Fruit fly (Drosophila melanogaster): ENCODE data around the gene Gem3.
A peak's percentile ranks its signal among the peaks of the same experiment; 100 is the strongest.

The Gem3 gene

dm6 chr3L:10428027-10428426 lies 34.9 kb downstream of the Gem3 start:
- TF ChIP-seq Smox (GFP tag; optimal IDR thresholded peaks at IDR 0.05) (no peak), dsx (GFP tag; optimal IDR thresholded peaks at IDR 0.05; ENCODE audit: poor library complexity, severe bottlenecking) (no peak), Ets96B (tag; optimal IDR thresholded peaks at IDR 0.05) (no peak), pdm3 (GFP tag; optimal IDR thresholded peaks at IDR 0.05) (peak; percentile 32), CG11762 (GFP tag; optimal IDR thresholded peaks at IDR 0.05; ENCODE audit: insufficient read depth) (peak; percentile 19), CG10631 (GFP tag; optimal IDR thresholded peaks at IDR 0.05) (no peak), spab (GFP tag; optimal IDR thresholded peaks at IDR 0.05) (no peak), lz (GFP tag; optimal IDR thresholded peaks at IDR 0.05) (no peak), achi (GFP tag; optimal IDR thresholded peaks at IDR 0.05) (peak; percentile 36), CG6854 (GFP tag; optimal IDR thresholded peaks at IDR 0.05) (no peak), Eip78C (GFP tag) (peak; percentile 83), OdsH (GFP tag; optimal IDR thresholded peaks at IDR 0.05) (peak; percentile 44), salr (GFP tag; optimal IDR thresholded peaks at IDR 0.05) (peak in 1 of 2 experiments; percentile 50), Blimp-1 (GFP tag; optimal IDR thresholded peaks at IDR 0.05) (no peak), dac (GFP tag; optimal IDR thresholded peaks at IDR 0.05) (peak; percentile 58), eg (GFP tag; IDR thresholded peaks at IDR 0.05) (peak; percentile 78), CG6163 (GFP tag; IDR thresholded peaks at IDR 0.05) (peak; percentile 63; the same call in 2 of the 3 replicates), CG11294 (GFP tag; IDR thresholded peaks at IDR 0.05) (peak; percentile 39; the same call in 1 of the 2 replicates), CG9139 (GFP tag; optimal IDR thresholded peaks at IDR 0.05) (no peak), CG3919 (GFP tag; optimal IDR thresholded peaks at IDR 0.05) (peak; percentile 16), CG6792 (GFP tag; optimal IDR thresholded peaks at IDR 0.05) (no peak), CG4318 (GFP tag; optimal IDR thresholded peaks at IDR 0.05) (peak; percentile 72), net (GFP tag; optimal IDR thresholded peaks at IDR 0.05) (peak; percentile 43), Hr4 (GFP tag; optimal IDR thresholded peaks at IDR 0.05) (peak; percentile 82), CG8119 (GFP tag; IDR thresholded peaks at IDR 0.05) (peak; percentile 82), CG6808 (GFP tag; optimal IDR thresholded peaks at IDR 0.05) (no peak), Gug (GFP tag; IDR thresholded peaks at IDR 0.05) (peak; percentile 55; the same call in 1 of the 2 replicates), CG32006 (GFP tag; optimal IDR thresholded peaks at IDR 0.05) (peak; percentile 87), CG15336 (GFP tag; IDR thresholded peaks at IDR 0.05) (peak; percentile 89), Lpt (GFP tag; optimal IDR thresholded peaks at IDR 0.05) (peak; percentile 57), CG6276 (GFP tag; optimal IDR thresholded peaks at IDR 0.05) (peak; percentile 81)

DNA sequence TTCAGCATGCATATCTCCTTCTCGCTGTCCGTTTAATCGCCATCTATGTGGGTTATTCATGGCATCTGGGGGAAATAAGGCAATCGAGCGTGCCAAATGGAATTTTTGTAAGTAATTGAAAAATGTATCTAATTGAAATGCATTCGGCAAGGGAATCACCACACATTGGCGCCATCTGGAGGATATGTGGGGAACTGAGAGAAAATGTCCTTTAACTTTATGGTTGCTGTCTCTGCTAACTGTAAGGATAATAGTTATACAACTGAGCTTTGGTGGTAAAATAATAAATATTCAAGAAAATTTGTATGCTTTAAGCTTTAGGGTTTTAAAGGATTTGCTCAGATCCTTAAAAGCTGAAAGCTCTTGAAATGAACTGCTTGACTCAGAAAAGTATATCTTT lies 35.6 kb downstream of the Gem3 start:
- no peak for TF ChIP-seq svp (GFP tag)
- no peak for TF ChIP-seq Eip78C (GFP tag)
- no peak for TF ChIP-seq spab (GFP tag; optimal IDR thresholded peaks at IDR 0.05)
- TF ChIP-seq vri (GFP tag; optimal IDR thresholded peaks at IDR 0.05) = no peak
- 0 out of 3 replicates have a peak, but pooled peaks have one; percentile 9 for TF ChIP-seq CG6163 (GFP tag; IDR thresholded peaks at IDR 0.05)

dm6 chr3L:10418401-10418800 lies 44.5 kb downstream of the Gem3 start:
- TF ChIP-seq CG1621 (tag; optimal IDR thresholded peaks at IDR 0.05) (peak; percentile 26), ss (GFP tag; optimal IDR thresholded peaks at IDR 0.05) (peak; percentile 57 to 68), Eip78C (GFP tag) (peak; percentile 49), Eip93F (GFP tag; optimal IDR thresholded peaks at IDR 0.05) (no peak), CG8319 (GFP tag; optimal IDR thresholded peaks at IDR 0.05) (peak; percentile 21), CG6276 (GFP tag; optimal IDR thresholded peaks at IDR 0.05) (no peak), Sox15 (GFP tag; optimal IDR thresholded peaks at IDR 0.05) (no peak), achi (GFP tag; optimal IDR thresholded peaks at IDR 0.05) (peak; percentile 1), CG6808 (GFP tag; optimal IDR thresholded peaks at IDR 0.05) (peak; percentile 21), CG6854 (GFP tag; optimal IDR thresholded peaks at IDR 0.05) (no peak), OdsH (GFP tag; optimal IDR thresholded peaks at IDR 0.05) (no peak), net (GFP tag; optimal IDR thresholded peaks at IDR 0.05) (no peak), dsx (GFP tag; optimal IDR thresholded peaks at IDR 0.05; ENCODE audit: poor library complexity, severe bottlenecking) (peak; percentile 36), spab (GFP tag; optimal IDR thresholded peaks at IDR 0.05) (peak; percentile 30), CG10631 (GFP tag; optimal IDR thresholded peaks at IDR 0.05) (no peak), CG3032 (tag; optimal IDR thresholded peaks at IDR 0.05) (peak; percentile 3), topi (GFP tag; optimal IDR thresholded peaks at IDR 0.05) (no peak), CG6163 (GFP tag; IDR thresholded peaks at IDR 0.05) (0 out of 3 replicates have a peak, but pooled peaks have one; percentile 9)

Measured in whole organism, prepupa.